Worm (Caenorhabditis elegans): ENCODE results near the gene pqn-35.

ce11 chrII:4661278-4661677 is 48.5 kb downstream of the pqn-35 start, which contains the start of gene T05A7.13:
- TF ChIP-seq ceh-82 (tag; optimal IDR thresholded peaks at IDR 0.05) (no peak), nhr-25 (tag; optimal IDR thresholded peaks at IDR 0.05) (no peak)

All from whole organism, L2 larva.